Fruit fly (Drosophila melanogaster) whole organism, embryonic: Measurements from ENCODE around the gene Nepl14.

Experiments used
- CG15601 ChIP-seq: fragments of 200-800 bp; sonication (Bioruptor generic); optimal IDR thresholded peaks from 3 replicates; lab custom pipeline; 2019; ENCODE audit warnings: missing biosample characterization, mild to moderate bottlenecking, missing genetic modification characterization, moderate library complexity
- CG7357 ChIP-seq: fragments of 200-800 bp; sonication (Bioruptor generic); IDR thresholded peaks from 3 replicates; pipeline ENCODE4 v1.3.6; 2022; ENCODE audit warnings: missing biosample characterization, missing genetic modification characterization
- Drgx ChIP-seq: fragments of 200-800 bp; sonication (Bioruptor generic); IDR thresholded peaks from 2 replicates; pipeline ENCODE4 v1.3.6; 2022; ENCODE audit warnings: missing biosample characterization, missing genetic modification characterization
- Hr3 ChIP-seq: fragments of 200-800 bp; sonication (Bioruptor generic); optimal IDR thresholded peaks from 3 replicates; lab custom pipeline; 2016; ENCODE audit warnings: missing biosample characterization, missing genetic modification characterization
- sqz ChIP-seq: fragments of 200-800 bp; sonication (Bioruptor generic); optimal IDR thresholded peaks from 3 replicates; lab custom pipeline; 2018; ENCODE audit warnings: missing biosample characterization, mild to moderate bottlenecking, missing genetic modification characterization

DNA sequence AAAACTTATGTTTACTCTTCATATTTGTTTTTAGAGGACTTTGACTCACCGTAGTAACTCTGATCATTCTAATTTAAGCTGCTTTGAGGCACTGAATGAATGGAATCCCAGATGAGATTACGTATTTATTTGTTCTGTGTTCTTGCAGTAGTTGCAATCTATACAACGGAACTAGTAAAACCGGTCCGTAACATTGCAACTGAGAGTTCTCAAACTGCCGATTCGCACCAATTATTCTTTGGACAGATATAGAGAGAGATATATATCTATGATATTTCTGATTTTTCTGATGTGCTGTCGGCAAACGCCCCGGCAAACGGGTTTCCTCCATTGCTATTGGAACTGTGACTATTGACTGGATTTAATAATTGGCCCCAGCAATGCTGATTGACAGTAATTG lies 4.1 kb upstream of the Nepl14 start, which contains the start of gene CG13841:
- no peak for TF ChIP-seq Hr3 (GFP tag; lab: Kevin White, UChicago)
- no peak for TF ChIP-seq CG7357
- TF ChIP-seq sqz (GFP tag; lab: Kevin White, UChicago), result no peak
- no peak for TF ChIP-seq CG15601
- TF ChIP-seq Drgx (GFP tag; lab: Robert Waterston, UW), result no peak
